Fruit fly (Drosophila melanogaster): Measurements from ENCODE around the gene spz3.
A peak's percentile ranks its signal among the peaks of the same experiment; 100 is the strongest.
"Not testable (repeated sequence)": the region's sequence is repeated elsewhere in the genome, so short reads cannot be mapped to it uniquely, and the experiment has no call there.

The spz3 gene

dm6 chr2L:7860739-7861138 is 18.6 kb downstream of the spz3 start, which contains the start of gene TwdlE:
TSS of gene TwdlE (minus strand) at chr2L:7860839.
- TF ChIP-seq noc (tag; optimal IDR thresholded peaks at IDR 0.05): no peak

DNA sequence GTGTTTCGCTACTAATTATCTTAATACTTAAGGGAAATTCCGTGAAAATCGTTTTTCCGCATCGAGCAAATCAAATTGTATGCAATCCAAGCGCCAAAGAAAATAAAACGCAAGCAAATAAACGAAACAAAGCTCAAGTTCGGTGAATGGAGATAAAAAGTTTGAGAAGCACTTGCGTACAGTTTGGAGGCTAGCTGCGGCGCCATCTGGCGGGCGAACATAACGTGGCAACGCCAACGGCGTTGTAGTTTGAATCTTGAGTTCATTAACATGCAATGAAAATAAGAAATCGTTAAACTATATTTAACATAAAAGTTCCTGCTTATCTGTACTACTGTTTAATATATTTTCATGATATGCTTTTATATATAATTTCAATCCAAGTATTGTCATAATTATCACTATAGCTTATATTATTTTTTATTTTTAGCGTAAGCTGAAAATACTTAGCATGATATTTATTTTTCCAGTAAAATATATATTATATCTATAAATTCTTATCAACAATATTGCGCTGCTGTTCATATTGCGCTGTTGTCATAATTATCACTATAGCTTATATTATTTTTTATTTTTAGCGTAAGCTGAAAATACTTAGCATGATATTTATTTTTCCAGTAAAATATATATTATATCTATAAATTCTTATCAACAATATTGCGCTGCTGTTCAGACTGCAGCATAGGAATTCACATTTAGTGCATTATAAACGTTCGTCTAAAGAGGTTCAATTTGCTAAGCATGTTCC is 22.8 kb downstream of the spz3 start, which contains the start of gene lectin-28C:
TSS of gene lectin-28C (plus strand) at position 698 of the 748 bp plus-strand sequence.
- TF ChIP-seq noc (tag; optimal IDR thresholded peaks at IDR 0.05): not testable (repeated sequence)

DNA sequence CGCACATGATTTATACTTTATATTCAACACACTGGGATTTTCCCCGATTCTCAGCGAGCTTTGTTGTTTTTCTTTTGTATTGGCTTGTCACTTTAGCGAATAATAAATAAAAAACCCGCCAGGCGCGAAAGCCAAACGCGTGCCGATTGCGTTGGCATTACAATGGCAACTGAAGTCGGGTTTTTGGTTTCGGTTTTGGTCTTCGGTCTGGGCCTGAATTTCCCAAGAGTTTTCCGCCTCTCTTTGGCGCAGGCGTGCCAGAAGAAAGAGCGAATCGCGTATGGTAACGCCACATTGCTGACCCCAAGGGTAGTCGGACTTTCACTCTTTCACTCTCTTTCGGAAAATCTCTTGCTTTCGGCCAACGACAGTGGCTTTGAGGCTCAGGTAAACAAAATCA is 24.2 kb downstream of the spz3 start, which contains the start of gene CG14535:
TSS of gene CG14535 (minus strand) at position 368 of the 400 bp plus-strand sequence.
- no peak for TF ChIP-seq noc (tag; optimal IDR thresholded peaks at IDR 0.05)

DNA sequence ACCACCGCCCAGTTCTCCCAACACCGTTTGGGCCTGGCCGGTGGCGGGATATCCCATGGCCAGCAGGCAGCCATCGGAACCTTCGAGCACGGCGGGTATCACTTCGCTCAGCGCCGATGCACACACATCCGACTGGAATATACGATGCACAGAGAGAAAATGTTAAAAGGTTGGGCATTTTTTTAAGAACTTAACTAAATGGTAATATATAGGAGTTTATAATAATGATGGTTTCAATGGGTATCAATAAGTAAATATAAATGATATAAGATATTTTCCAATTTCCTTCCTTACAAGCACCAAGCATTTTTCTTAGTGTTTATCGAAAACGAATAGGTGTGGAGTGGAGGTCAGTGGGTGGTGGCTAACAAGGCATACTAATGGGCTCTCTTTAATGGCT is 27.7 kb downstream of the spz3 start:
- no peak for TF ChIP-seq noc (tag; optimal IDR thresholded peaks at IDR 0.05)

DNA sequence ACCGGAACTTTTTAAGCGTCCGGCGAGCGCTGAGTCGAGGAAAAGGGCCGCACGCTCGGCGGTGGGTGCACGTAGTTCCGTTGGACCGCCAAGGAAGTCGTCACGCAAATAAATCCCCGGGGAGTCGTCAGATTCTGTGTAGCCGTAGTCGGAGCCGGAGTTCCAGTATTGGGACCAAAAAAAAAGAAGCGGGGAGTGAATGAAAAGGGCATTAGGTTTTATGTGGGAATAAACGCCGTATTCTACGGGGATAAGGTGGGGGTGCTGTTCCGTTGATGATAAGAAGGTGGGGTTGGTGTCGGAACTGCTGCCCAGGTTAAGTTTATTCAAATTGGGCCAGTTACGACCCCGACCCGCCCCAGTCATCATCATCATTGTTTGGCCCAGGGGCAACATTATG is 28.9 kb downstream of the spz3 start:
- TF ChIP-seq noc (tag; optimal IDR thresholded peaks at IDR 0.05): no peak

dm6 chr2L:7849472-7849871 is 29.9 kb downstream of the spz3 start:
- TF ChIP-seq noc (tag; optimal IDR thresholded peaks at IDR 0.05): no peak

dm6 chr2L:7841244-7841643 is 38.1 kb downstream of the spz3 start:
- TF ChIP-seq noc (tag; optimal IDR thresholded peaks at IDR 0.05): no peak

- no peak for TF ChIP-seq noc (tag; optimal IDR thresholded peaks at IDR 0.05)
These were observed 39.2 kb downstream of the spz3 start, which contains the start of gene CG14537 for dm6 chr2L:7840152-7840551. TSS of gene CG14537 (plus strand) at chr2L:7840452.

dm6 chr2L:7838024-7838423 is 41.3 kb downstream of the spz3 start:
- no peak for TF ChIP-seq noc (tag; optimal IDR thresholded peaks at IDR 0.05)

DNA sequence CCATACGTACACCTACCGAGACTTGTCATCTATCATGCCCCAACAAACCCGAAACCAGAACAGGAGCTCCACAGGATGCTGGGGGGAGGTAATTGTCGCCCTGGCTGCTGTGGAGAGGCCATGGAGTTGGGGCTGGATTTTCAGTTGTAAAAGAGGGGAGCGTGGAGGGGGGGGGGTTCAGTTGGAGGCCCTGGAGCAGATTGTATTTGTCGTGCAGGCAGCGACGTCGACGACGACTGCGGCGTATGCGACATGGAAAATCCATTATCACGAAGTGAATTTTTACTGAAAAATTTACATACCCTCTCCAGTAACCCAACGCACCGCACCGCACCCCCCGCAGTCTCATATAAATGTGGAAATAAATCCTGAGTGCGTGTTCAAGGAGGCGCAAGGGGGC is 45.7 kb downstream of the spz3 start:
- no peak for TF ChIP-seq noc (tag; optimal IDR thresholded peaks at IDR 0.05)

- TF ChIP-seq noc (tag; optimal IDR thresholded peaks at IDR 0.05): no peak
These were observed 46.1 kb downstream of the spz3 start for dm6 chr2L:7833238-7833637.

DNA sequence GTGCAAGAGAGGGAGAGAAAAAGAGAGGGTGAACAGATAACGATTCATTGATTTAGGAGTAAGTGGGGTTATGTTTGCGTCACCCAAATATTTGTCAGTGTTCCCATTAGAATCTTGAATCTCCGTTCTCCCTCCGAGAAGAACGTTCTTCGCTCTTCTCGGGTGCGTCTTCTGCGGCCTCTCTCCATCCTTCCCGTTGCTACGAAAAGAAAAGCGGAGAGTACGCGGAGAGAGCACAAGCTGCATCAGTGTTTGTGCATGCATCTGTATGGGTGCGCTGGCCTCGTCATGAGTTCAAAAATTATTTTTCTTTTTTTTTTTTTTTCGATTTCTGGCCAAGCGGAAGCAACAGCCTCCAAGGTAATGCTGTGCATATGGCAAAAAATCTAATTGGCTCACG is 50.5 kb downstream of the spz3 start:
- TF ChIP-seq noc (tag; optimal IDR thresholded peaks at IDR 0.05): no peak

DNA sequence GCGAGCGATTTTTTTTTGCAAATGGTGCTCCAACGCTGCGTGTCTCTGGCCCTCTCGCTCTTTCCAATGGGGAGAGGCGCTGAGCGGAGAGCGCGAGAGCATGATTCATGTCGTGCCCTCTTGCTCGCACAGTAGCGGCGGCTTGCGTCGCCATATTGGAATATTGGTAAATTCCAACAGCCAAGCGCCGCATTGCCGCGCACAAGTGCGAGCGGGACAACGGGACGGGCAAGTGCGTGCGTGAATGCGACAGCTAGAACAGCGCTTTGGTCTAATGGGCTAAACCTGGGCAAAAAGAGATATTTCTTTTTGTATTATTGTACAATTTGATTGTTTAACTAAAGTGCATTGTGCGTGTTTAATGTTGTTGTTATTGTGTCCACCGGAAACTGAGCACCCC is 51.1 kb downstream of the spz3 start:
- peak; percentile 0 for TF ChIP-seq noc (tag; optimal IDR thresholded peaks at IDR 0.05)

DNA sequence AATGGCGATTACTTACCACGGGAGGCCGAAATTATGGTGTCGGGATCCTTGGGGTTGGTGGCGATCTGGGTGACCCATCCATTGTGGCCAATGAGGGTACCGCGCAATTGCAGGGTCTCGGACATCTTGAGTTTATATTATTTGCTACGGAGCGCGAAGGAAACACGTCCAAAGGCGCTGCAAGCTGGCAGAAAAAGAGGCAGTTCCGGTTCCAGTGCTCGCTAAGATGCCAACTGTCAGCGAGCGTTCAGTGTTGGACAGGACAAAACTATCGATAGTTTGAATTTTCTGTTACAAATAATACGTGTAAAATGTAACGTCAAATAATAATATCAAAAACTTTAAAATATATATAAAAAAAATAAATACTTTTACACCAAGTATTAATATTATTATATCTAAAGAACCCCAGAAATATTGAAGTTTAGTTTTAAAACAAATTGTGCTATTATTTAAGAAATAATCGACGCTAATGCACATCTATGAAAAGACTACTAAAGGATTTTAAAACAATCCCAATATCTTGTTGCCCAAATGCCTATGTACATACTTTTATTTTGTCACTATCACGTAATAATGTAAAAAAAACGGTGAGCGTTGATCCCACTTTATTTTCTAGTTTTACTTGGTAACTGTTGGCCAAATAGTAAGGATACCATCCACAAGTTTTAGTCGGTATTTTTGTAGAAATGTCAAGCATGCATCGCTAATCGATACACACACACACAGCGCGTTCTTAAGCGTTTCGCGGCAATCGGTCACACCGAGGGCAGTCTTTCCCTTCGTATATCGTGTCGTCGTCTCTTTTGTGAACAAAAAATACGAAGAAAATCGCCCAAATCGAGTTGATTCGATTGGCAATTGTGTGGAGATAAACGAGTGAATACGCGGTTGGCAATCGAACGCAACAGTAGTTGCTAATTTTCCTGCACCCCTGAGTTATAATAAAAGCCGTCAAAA is 52.0 kb downstream of the spz3 start, which contains the start of the genes Rack1 and mts:
TSS of gene Rack1 (minus strand) at position 271 of the 960 bp plus-strand sequence.
TSS of gene mts (plus strand) at position 606 of the 960 bp plus-strand sequence.
- peak; percentile 61 for TF ChIP-seq noc (tag; optimal IDR thresholded peaks at IDR 0.05)

Measured in whole organism, larva.